Fruit fly (Drosophila melanogaster) whole organism, embryonic: ENCODE results near the gene jagn.

Experiments used
- Adf1 ChIP-seq: fragments of 200-800 bp; sonication (Bioruptor generic); IDR thresholded peaks from 2 replicates; pipeline ENCODE4 v1.3.6; 2022; ENCODE audit warnings: missing biosample characterization, missing genetic modification characterization
- Asciz ChIP-seq: fragments of 200-800 bp; sonication (Bioruptor generic); optimal IDR thresholded peaks from 2 replicates; lab custom pipeline; 2017; ENCODE audit warnings: missing biosample characterization, mild to moderate bottlenecking, missing genetic modification characterization, missing genetic modification reagents
- B-H1 ChIP-seq: fragments of 200-800 bp; sonication (Bioruptor generic); IDR thresholded peaks from 3 replicates; pipeline ENCODE4 v1.3.6; 2022; ENCODE audit warnings: missing biosample characterization, missing genetic modification characterization
- BtbVII ChIP-seq: fragments of 200-800 bp; sonication (Bioruptor generic); optimal IDR thresholded peaks from 3 replicates; lab custom pipeline; 2017; ENCODE audit warnings: missing biosample characterization, mild to moderate bottlenecking, missing genetic modification characterization
- CG10209 ChIP-seq: fragments of 200-800 bp; sonication (Bioruptor generic); optimal IDR thresholded peaks from 3 replicates; lab custom pipeline; 2017; ENCODE audit warnings: missing biosample characterization, mild to moderate bottlenecking, missing genetic modification characterization, missing genetic modification reagents
- CG10431 ChIP-seq: fragments of 200-800 bp; sonication (Bioruptor generic); optimal IDR thresholded peaks from 3 replicates; lab custom pipeline; 2018; ENCODE audit warnings: missing biosample characterization, mild to moderate bottlenecking, missing genetic modification characterization
- CG12071 ChIP-seq: fragments of 200-800 bp; sonication (Bioruptor generic); optimal IDR thresholded peaks from 3 replicates; lab custom pipeline; 2018; ENCODE audit warnings: missing biosample characterization, mild to moderate bottlenecking, missing genetic modification characterization
- CG13894 ChIP-seq: fragments of 200-800 bp; sonication (Bioruptor generic); optimal IDR thresholded peaks from 3 replicates; lab custom pipeline; 2018; ENCODE audit warnings: missing biosample characterization, mild to moderate bottlenecking, missing genetic modification characterization, moderate library complexity
- CG15479 ChIP-seq: fragments of 200-800 bp; sonication (Bioruptor generic); optimal IDR thresholded peaks from 3 replicates; lab custom pipeline; 2019; ENCODE audit warnings: missing biosample characterization, mild to moderate bottlenecking, missing genetic modification characterization, moderate library complexity
- CG16815 ChIP-seq: fragments of 200-800 bp; sonication (Bioruptor generic); optimal IDR thresholded peaks from 3 replicates; lab custom pipeline; 2017; ENCODE audit warnings: missing biosample characterization, mild to moderate bottlenecking, missing genetic modification characterization
- CG17829 ChIP-seq: fragments of 200-800 bp; optimal IDR thresholded peaks from 2 replicates; lab custom pipeline; 2019; ENCODE audit warnings: missing biosample characterization, mild to moderate bottlenecking, missing genetic modification characterization, moderate library complexity
- CG1792 ChIP-seq: fragments of 200-800 bp; sonication (Bioruptor generic); optimal IDR thresholded peaks from 2 replicates; lab custom pipeline; 2016; ENCODE audit warnings: missing biosample characterization, missing genetic modification characterization
- CG18262 ChIP-seq: fragments of 200-800 bp; optimal IDR thresholded peaks from 3 replicates; lab custom pipeline; 2019; ENCODE audit warnings: missing biosample characterization, mild to moderate bottlenecking, missing genetic modification characterization, moderate library complexity
- CG2116 ChIP-seq: fragments of 200-800 bp; sonication (Bioruptor generic); optimal IDR thresholded peaks from 3 replicates; lab custom pipeline; 2018; ENCODE audit warnings: missing biosample characterization, mild to moderate bottlenecking, missing genetic modification characterization
- CG30020 ChIP-seq: fragments of 200-800 bp; optimal IDR thresholded peaks from 2 replicates; lab custom pipeline; 2019; ENCODE audit warnings: missing biosample characterization, mild to moderate bottlenecking, missing genetic modification characterization, moderate library complexity
- CG30431 ChIP-seq: fragments of 200-800 bp; sonication (Bioruptor generic); optimal IDR thresholded peaks from 2 replicates; lab custom pipeline; 2017; ENCODE audit warnings: missing biosample characterization, missing genetic modification characterization
- CG42726 ChIP-seq: fragments of 200-800 bp; sonication (Bioruptor generic); IDR thresholded peaks from 2 replicates; pipeline ENCODE4 v1.3.6; 2022; ENCODE audit warnings: missing biosample characterization, missing genetic modification characterization; ENCODE audit not compliant: partially characterized antibody
- CG4404 ChIP-seq: fragments of 200-800 bp; sonication (Bioruptor generic); IDR thresholded peaks from 2 replicates; pipeline ENCODE4 v1.3.6; 2022; ENCODE audit warnings: missing biosample characterization, missing genetic modification characterization
- CG4617 ChIP-seq: fragments of 200-800 bp; sonication (Bioruptor generic); optimal IDR thresholded peaks from 3 replicates; lab custom pipeline; 2016; ENCODE audit warnings: missing biosample characterization, missing genetic modification characterization, borderline replicate concordance
- CG4730 ChIP-seq: fragments of 200-800 bp; sonication (Bioruptor generic); IDR thresholded peaks from 2 replicates; pipeline ENCODE4 v1.3.6; 2022; ENCODE audit warnings: missing biosample characterization, missing genetic modification characterization
- CG6254 ChIP-seq: fragments of 200-800 bp; sonication (Bioruptor generic); optimal IDR thresholded peaks from 3 replicates; lab custom pipeline; 2017; ENCODE audit warnings: mild to moderate bottlenecking, missing biosample characterization, missing genetic modification reagents, missing genetic modification characterization
- CG6654 ChIP-seq: fragments of 200-800 bp; sonication (Bioruptor generic); optimal IDR thresholded peaks from 2 replicates; lab custom pipeline; 2017; ENCODE audit warnings: missing biosample characterization, mild to moderate bottlenecking, missing genetic modification characterization
- CG9876 ChIP-seq: fragments of 200-800 bp; sonication (Bioruptor generic); optimal IDR thresholded peaks from 2 replicates; lab custom pipeline; 2016; ENCODE audit warnings: missing biosample characterization, missing genetic modification characterization
- Camta ChIP-seq: fragments of 200-800 bp; sonication (Bioruptor generic); optimal IDR thresholded peaks from 2 replicates; lab custom pipeline; 2016; ENCODE audit warnings: missing biosample characterization, missing genetic modification characterization
- D19A ChIP-seq: fragments of 200-800 bp; optimal IDR thresholded peaks from 3 replicates; lab custom pipeline; 2019; ENCODE audit warnings: missing biosample characterization, mild to moderate bottlenecking, missing genetic modification characterization, moderate library complexity
- Dbx ChIP-seq: fragments of 200-800 bp; sonication (Bioruptor generic); IDR thresholded peaks from 3 replicates; pipeline ENCODE4 v1.3.6; 2022; ENCODE audit warnings: missing biosample characterization, missing genetic modification characterization
- Dek ChIP-seq: fragments of 200-800 bp; sonication (Bioruptor generic); optimal IDR thresholded peaks from 3 replicates; lab custom pipeline; 2019; ENCODE audit warnings: missing biosample characterization, mild to moderate bottlenecking, missing genetic modification characterization, moderate library complexity
- Lim3 ChIP-seq: fragments of 200-800 bp; sonication (Bioruptor generic); IDR thresholded peaks from 2 replicates; pipeline ENCODE4 v1.3.6; 2022; ENCODE audit warnings: missing biosample characterization, missing genetic modification characterization
- Lpt ChIP-seq: fragments of >200 bp; optimal IDR thresholded peaks from 2 replicates; lab custom pipeline; 2018; ENCODE audit warnings: missing biosample characterization, missing genetic modification characterization
- cato ChIP-seq: fragments of 200-800 bp; sonication (Bioruptor generic); optimal IDR thresholded peaks from 2 replicates; lab custom pipeline; 2016; ENCODE audit warnings: missing biosample characterization, missing genetic modification characterization, borderline replicate concordance
- chif ChIP-seq, 2 experiments: fragments of 200-800 bp; sonication (Bioruptor generic); optimal IDR thresholded peaks; 3 replicates each; lab custom pipeline; 2016; ENCODE audit warnings: missing biosample characterization in 2 of 2, missing genetic modification characterization in 2 of 2
- emc ChIP-seq: fragments of 200-800 bp; sonication (Bioruptor generic); optimal IDR thresholded peaks from 2 replicates; lab custom pipeline; 2016; ENCODE audit warnings: missing biosample characterization, missing genetic modification characterization
- eve ChIP-seq, 2 experiments: fragments of >200 bp; optimal IDR thresholded peaks; 2 replicates each; lab custom pipeline; 2017; ENCODE audit warnings: missing biosample characterization in 2 of 2, missing genetic modification characterization in 2 of 2
- fd3F ChIP-seq: fragments of 200-800 bp; sonication (Bioruptor generic); optimal IDR thresholded peaks from 2 replicates; lab custom pipeline; 2018; ENCODE audit warnings: missing biosample characterization, mild to moderate bottlenecking, missing genetic modification characterization, moderate library complexity
- grau ChIP-seq: fragments of 200-800 bp; optimal IDR thresholded peaks from 3 replicates; lab custom pipeline; 2019; ENCODE audit warnings: missing biosample characterization, mild to moderate bottlenecking, missing genetic modification characterization, moderate library complexity
- ind ChIP-seq: fragments of 200-800 bp; sonication (Bioruptor generic); optimal IDR thresholded peaks from 3 replicates; lab custom pipeline; 2016; ENCODE audit warnings: missing biosample characterization, missing genetic modification characterization
- nau ChIP-seq: fragments of 200-800 bp; sonication (Bioruptor generic); optimal IDR thresholded peaks from 3 replicates; lab custom pipeline; 2017; ENCODE audit warnings: missing biosample characterization, mild to moderate bottlenecking, missing genetic modification characterization, missing genetic modification reagents
- nerfin-1 ChIP-seq: fragments of 200-800 bp; sonication (Bioruptor generic); optimal IDR thresholded peaks from 3 replicates; lab custom pipeline; 2019; ENCODE audit warnings: missing biosample characterization, mild to moderate bottlenecking, missing genetic modification characterization, moderate library complexity
- nom ChIP-seq: fragments of 200-800 bp; sonication (Bioruptor generic); optimal IDR thresholded peaks from 2 replicates; lab custom pipeline; 2017; ENCODE audit warnings: missing biosample characterization, missing genetic modification characterization, mild to moderate bottlenecking, moderate library complexity, missing genetic modification reagents
- oc ChIP-seq: fragments of 200-800 bp; sonication (Bioruptor generic); optimal IDR thresholded peaks from 2 replicates; lab custom pipeline; 2018; ENCODE audit warnings: missing biosample characterization, mild to moderate bottlenecking, missing genetic modification characterization, moderate library complexity
- otp ChIP-seq: fragments of 200-800 bp; sonication (Bioruptor generic); IDR thresholded peaks from 3 replicates; pipeline ENCODE4, ENCODE4 v1.3.6; 2022; ENCODE audit warnings: missing biosample characterization, missing genetic modification characterization
- prd ChIP-seq, 3 experiments: fragments of >200 bp in 2 of 3; fragments of 200-800 bp in 1 of 3; sonication (Bioruptor generic) in 1 of 3; optimal IDR thresholded peaks in 2 of 3; IDR thresholded peaks in 1 of 3; 2 replicates in 2 of 3; 3 replicates in 1 of 3; pipeline versions ENCODE4 v1.3.6 to Lab custom; 2017 to 2022; ENCODE audit warnings: missing biosample characterization in 1 of 3, missing genetic modification characterization in 1 of 3
- sug ChIP-seq: fragments of 200-800 bp; optimal IDR thresholded peaks from 2 replicates; lab custom pipeline; 2019; ENCODE audit warnings: missing biosample characterization, mild to moderate bottlenecking, missing genetic modification characterization, moderate library complexity
- tgo ChIP-seq: fragments of 200-800 bp; sonication (Bioruptor generic); IDR thresholded peaks from 3 replicates; pipeline ENCODE4 v1.3.6; 2022; ENCODE audit warnings: missing biosample characterization, missing genetic modification characterization
- tio ChIP-seq: fragments of 200-800 bp; sonication (Bioruptor generic); optimal IDR thresholded peaks from 2 replicates; lab custom pipeline; 2017; ENCODE audit warnings: missing biosample characterization, missing genetic modification characterization, inconsistent platforms
- trem ChIP-seq: fragments of 200-800 bp; optimal IDR thresholded peaks from 3 replicates; lab custom pipeline; 2019; ENCODE audit warnings: missing biosample characterization, mild to moderate bottlenecking, missing genetic modification characterization, moderate library complexity
- vfl ChIP-seq: fragments of 200-800 bp; sonication (Bioruptor generic); optimal IDR thresholded peaks from 2 replicates; lab custom pipeline; 2016; ENCODE audit warnings: missing biosample characterization, missing genetic modification characterization

jagn gene

dm6 chr3R:5789025-5789953 is 10.2 kb downstream of the jagn start, which contains the start of the genes Hat1 and Rpn5 (continued):
- no peak for TF ChIP-seq Lpt
- TF ChIP-seq CG30431 (GFP tag; lab: Kevin White, UChicago) = peak; percentile 67
- no peak for TF ChIP-seq nau (GFP tag; lab: Kevin White, UChicago)
- TF ChIP-seq nom (GFP tag; lab: Kevin White, UChicago) = peak; percentile 56
- TF ChIP-seq prd (optimal IDR thresholded peaks at IDR 0.05; lab: Kevin White, UChicago) = no peak
- TF ChIP-seq prd (GFP tag; IDR thresholded peaks at IDR 0.05; lab: Robert Waterston, UW) = peak; percentile 79; the same call in 2 of the 3 replicates
- TF ChIP-seq tgo (GFP tag; lab: Robert Waterston, UW) = peak; percentile 70
- TF ChIP-seq CG30020 (tag; lab: Kevin White, UChicago) = peak; percentile 42
- TF ChIP-seq ind = peak; percentile 90
- peak; percentile 49 for TF ChIP-seq fd3F
- peak; percentile 85 for TF ChIP-seq CG16815 (GFP tag; lab: Kevin White, UChicago)
- TF ChIP-seq grau (tag; lab: Kevin White, UChicago) = peak; percentile 67
- TF ChIP-seq Lim3 (GFP tag; lab: Robert Waterston, UW) = no peak
- TF ChIP-seq CG6254 (GFP tag; lab: Kevin White, UChicago) = no peak
- TF ChIP-seq vfl = peak; percentile 75
- TF ChIP-seq CG13894 (tag; lab: Kevin White, UChicago) = no peak
- peak; percentile 0 for TF ChIP-seq oc (tag; lab: Kevin White, UChicago)
- peak; percentile 68 for TF ChIP-seq CG17829 (tag; lab: Kevin White, UChicago)
- TF ChIP-seq CG10431 (GFP tag; lab: Kevin White, UChicago) = peak; percentile 48
- TF ChIP-seq CG4617 = peak; percentile 76
- TF ChIP-seq CG15479 = peak; percentile 41
- TF ChIP-seq D19A (tag; lab: Kevin White, UChicago) = peak; percentile 46
- TF ChIP-seq Asciz = no peak
- TF ChIP-seq nerfin-1 (tag; lab: Kevin White, UChicago) = peak; percentile 54
- TF ChIP-seq CG6654 (GFP tag; lab: Kevin White, UChicago) = peak; percentile 49
- TF ChIP-seq CG9876 (GFP tag; lab: Kevin White, UChicago) = peak; percentile 73
- TF ChIP-seq CG4404 (GFP tag; lab: Robert Waterston, UW) = peak; percentile 83
- TF ChIP-seq CG42726 (GFP tag; lab: Robert Waterston, UW) = peak; percentile 43; the same call in 1 of the 2 replicates
- peak; percentile 4; the same call in 1 of the 2 replicates for TF ChIP-seq CG4730 (GFP tag; lab: Robert Waterston, UW)
- TF ChIP-seq tio = peak; percentile 91
- TF ChIP-seq Adf1 = no peak; the same call in 1 of the 2 replicates
- peak; percentile 56; the same call in 2 of the 3 replicates for TF ChIP-seq B-H1 (GFP tag; lab: Robert Waterston, UW)
- 0 out of 3 replicates have a peak, but pooled peaks have one; percentile 9 for TF ChIP-seq otp
- TF ChIP-seq sug (tag; lab: Kevin White, UChicago) = peak; percentile 70
- TF ChIP-seq Dbx (GFP tag; lab: Robert Waterston, UW) = peak; percentile 79; the same call in 2 of the 3 replicates
- TF ChIP-seq CG10209 (GFP tag; lab: Kevin White, UChicago) = peak; percentile 77
- peak; percentile 60 for TF ChIP-seq BtbVII (GFP tag; lab: Kevin White, UChicago)
- TF ChIP-seq CG1792 (GFP tag; lab: Kevin White, UChicago) = peak; percentile 75
- peak; percentile 89 to 90 for TF ChIP-seq chif (GFP tag; optimal IDR thresholded peaks at IDR 0.05; lab: Kevin White, UChicago)
- TF ChIP-seq Dek = peak; percentile 73
- TF ChIP-seq cato = peak; percentile 76
- peak; percentile 67 for TF ChIP-seq emc
- TF ChIP-seq CG2116 = peak; percentile 75
- no peak for TF ChIP-seq CG12071 (GFP tag; lab: Kevin White, UChicago)
- peak; percentile 75 for TF ChIP-seq CG18262 (tag; lab: Kevin White, UChicago)
- peak; percentile 30 for TF ChIP-seq trem (tag; lab: Kevin White, UChicago)
- no peak for TF ChIP-seq eve (GFP tag; optimal IDR thresholded peaks at IDR 0.05; lab: Kevin White, UChicago)
- peak; percentile 90 for TF ChIP-seq Camta (GFP tag; lab: Kevin White, UChicago)
